Fruit fly (Drosophila melanogaster) whole organism, embryonic: ENCODE measurements around the gene Atg5.

Source experiments
- Abd-B ChIP-seq: fragments of 200-800 bp; sonication (Bioruptor generic); optimal IDR thresholded peaks from 2 replicates; lab custom pipeline; 2018; ENCODE audit warnings: missing biosample characterization, mild to moderate bottlenecking, missing genetic modification characterization, moderate library complexity
- Atf6 ChIP-seq: fragments of 200-800 bp; sonication (Bioruptor generic); IDR thresholded peaks from 2 replicates; pipeline ENCODE4 v1.3.6; 2022; ENCODE audit warnings: missing biosample characterization, missing genetic modification characterization
- B-H2 ChIP-seq: fragments of 200-800 bp; sonication (Bioruptor generic); optimal IDR thresholded peaks from 2 replicates; lab custom pipeline; 2018; ENCODE audit warnings: missing biosample characterization, mild to moderate bottlenecking, missing genetic modification characterization
- C15 ChIP-seq: fragments of 200-800 bp; sonication (Bioruptor generic); IDR thresholded peaks from 3 replicates; pipeline ENCODE4 v1.3.6; 2022; ENCODE audit warnings: missing biosample characterization, missing genetic modification characterization
- CG11504 ChIP-seq: fragments of 200-800 bp; sonication (Bioruptor generic); optimal IDR thresholded peaks from 3 replicates; lab custom pipeline; 2019; ENCODE audit warnings: missing biosample characterization, mild to moderate bottlenecking, missing genetic modification characterization, moderate library complexity
- CG13123 ChIP-seq: fragments of 200-800 bp; sonication (Bioruptor generic); optimal IDR thresholded peaks from 2 replicates; lab custom pipeline; 2016; ENCODE audit warnings: missing biosample characterization, missing genetic modification characterization
- CG13287 ChIP-seq: fragments of 200-800 bp; sonication (Bioruptor generic); IDR thresholded peaks from 2 replicates; pipeline ENCODE4 v1.3.6; 2022; ENCODE audit warnings: missing biosample characterization, missing genetic modification characterization; ENCODE audit not compliant: partially characterized antibody
- CG15479 ChIP-seq: fragments of 200-800 bp; sonication (Bioruptor generic); optimal IDR thresholded peaks from 3 replicates; lab custom pipeline; 2019; ENCODE audit warnings: missing biosample characterization, mild to moderate bottlenecking, missing genetic modification characterization, moderate library complexity
- CG17829 ChIP-seq: fragments of 200-800 bp; optimal IDR thresholded peaks from 2 replicates; lab custom pipeline; 2019; ENCODE audit warnings: missing biosample characterization, mild to moderate bottlenecking, missing genetic modification characterization, moderate library complexity
- CG17912 ChIP-seq: fragments of 200-800 bp; sonication (Bioruptor generic); optimal IDR thresholded peaks from 2 replicates; lab custom pipeline; 2018; ENCODE audit warnings: missing biosample characterization, mild to moderate bottlenecking, missing genetic modification characterization
- CG4282 ChIP-seq: fragments of 200-800 bp; sonication (Bioruptor generic); optimal IDR thresholded peaks from 2 replicates; lab custom pipeline; 2016; ENCODE audit warnings: missing biosample characterization, missing genetic modification characterization
- CG6175 ChIP-seq: fragments of 200-800 bp; sonication (Bioruptor generic); IDR thresholded peaks from 3 replicates; pipeline ENCODE4 v1.3.6; 2022; ENCODE audit warnings: missing biosample characterization, missing genetic modification characterization
- CG6689 ChIP-seq: fragments of 200-800 bp; sonication (Bioruptor generic); IDR thresholded peaks from 2 replicates; pipeline ENCODE4 v1.3.6; 2022; ENCODE audit warnings: missing biosample characterization, missing genetic modification characterization
- CG7271 ChIP-seq: fragments of 200-800 bp; sonication (Bioruptor generic); optimal IDR thresholded peaks from 2 replicates; lab custom pipeline; 2018; ENCODE audit warnings: missing biosample characterization, mild to moderate bottlenecking, missing genetic modification characterization, moderate library complexity
- CG7928 ChIP-seq: fragments of 200-800 bp; sonication (Bioruptor generic); optimal IDR thresholded peaks from 2 replicates; lab custom pipeline; 2017; ENCODE audit warnings: missing biosample characterization, mild to moderate bottlenecking, missing genetic modification characterization
- CG9609 ChIP-seq: fragments of 200-800 bp; sonication (Bioruptor generic); optimal IDR thresholded peaks from 3 replicates; lab custom pipeline; 2016; ENCODE audit warnings: missing biosample characterization, missing genetic modification characterization
- CTCF ChIP-seq: fragments of 200-800 bp; sonication (Bioruptor generic); optimal IDR thresholded peaks from 2 replicates; lab custom pipeline; 2017; ENCODE audit warnings: missing biosample characterization, mild to moderate bottlenecking, missing genetic modification characterization, moderate library complexity
- CkIIα-i1 ChIP-seq: fragments of 200-800 bp; sonication (Bioruptor generic); IDR thresholded peaks from 2 replicates; pipeline ENCODE4 v1.3.6; 2022; ENCODE audit warnings: missing biosample characterization, missing genetic modification characterization
- Dbx ChIP-seq: fragments of 200-800 bp; sonication (Bioruptor generic); IDR thresholded peaks from 3 replicates; pipeline ENCODE4 v1.3.6; 2022; ENCODE audit warnings: missing biosample characterization, missing genetic modification characterization
- Dll ChIP-seq: fragments of 200-800 bp; sonication (Bioruptor generic); IDR thresholded peaks from 4 replicates; pipeline ENCODE4 v1.3.6; 2022; ENCODE audit warnings: missing biosample characterization, missing genetic modification characterization; ENCODE audit not compliant: partially characterized antibody
- Fer2 ChIP-seq: fragments of 200-800 bp; sonication (Bioruptor generic); optimal IDR thresholded peaks from 2 replicates; lab custom pipeline; 2018; ENCODE audit warnings: missing biosample characterization, mild to moderate bottlenecking, missing genetic modification characterization, moderate library complexity
- HLH54F ChIP-seq: fragments of 200-800 bp; sonication (Bioruptor generic); optimal IDR thresholded peaks from 3 replicates; lab custom pipeline; 2016; ENCODE audit warnings: missing biosample characterization, missing genetic modification characterization
- HmgZ ChIP-seq: fragments of 200-800 bp; sonication (Bioruptor generic); optimal IDR thresholded peaks from 2 replicates; lab custom pipeline; 2018; ENCODE audit warnings: missing biosample characterization, mild to moderate bottlenecking, missing genetic modification characterization
- Hr3 ChIP-seq: fragments of 200-800 bp; sonication (Bioruptor generic); optimal IDR thresholded peaks from 3 replicates; lab custom pipeline; 2016; ENCODE audit warnings: missing biosample characterization, missing genetic modification characterization
- MTF-1 ChIP-seq: fragments of 200-800 bp; sonication (Bioruptor generic); optimal IDR thresholded peaks from 2 replicates; lab custom pipeline; 2018; ENCODE audit warnings: missing biosample characterization, mild to moderate bottlenecking, missing genetic modification characterization, borderline replicate concordance
- Med ChIP-seq: fragments of 200-800 bp; sonication (Bioruptor generic); peaks from one replicate; lab custom pipeline; 2016; ENCODE audit warnings: missing biosample characterization, missing genetic modification characterization, mild to moderate bottlenecking, inconsistent platforms, moderate library complexity
- Meics ChIP-seq: fragments of 200-800 bp; sonication (Bioruptor generic); optimal IDR thresholded peaks from 2 replicates; lab custom pipeline; 2017; ENCODE audit warnings: missing biosample characterization, mild to moderate bottlenecking, missing genetic modification characterization
- PHDP ChIP-seq: fragments of 200-800 bp; sonication (Bioruptor generic); optimal IDR thresholded peaks from 3 replicates; lab custom pipeline; 2018; ENCODE audit warnings: missing biosample characterization, mild to moderate bottlenecking, missing genetic modification characterization, moderate library complexity
- Sry-δ ChIP-seq: fragments of 200-800 bp; sonication (Bioruptor generic); optimal IDR thresholded peaks from 2 replicates; lab custom pipeline; 2016; ENCODE audit warnings: missing biosample characterization, missing genetic modification characterization
- amos ChIP-seq: fragments of 200-800 bp; sonication (Bioruptor generic); IDR thresholded peaks from 2 replicates; pipeline ENCODE4 v1.3.6; 2022; ENCODE audit warnings: missing biosample characterization, missing genetic modification characterization; ENCODE audit not compliant: partially characterized antibody
- ase ChIP-seq: fragments of 200-800 bp; sonication (Bioruptor generic); IDR thresholded peaks from 3 replicates; pipeline ENCODE4 v1.3.6; 2022; ENCODE audit warnings: missing biosample characterization, missing genetic modification characterization
- bowl ChIP-seq: fragments of 200-800 bp; sonication (Bioruptor generic); IDR thresholded peaks from 2 replicates; pipeline ENCODE4 v1.3.6; 2022; ENCODE audit warnings: missing biosample characterization, missing genetic modification characterization
- cad ChIP-seq: fragments of >200 bp; optimal IDR thresholded peaks from 2 replicates; lab custom pipeline; 2017; ENCODE audit warnings: missing biosample characterization, missing genetic modification characterization
- chn ChIP-seq: fragments of 200-800 bp; sonication (Bioruptor generic); optimal IDR thresholded peaks from 2 replicates; lab custom pipeline; 2016; ENCODE audit warnings: missing biosample characterization, missing genetic modification characterization
- croc ChIP-seq: fragments of 200-800 bp; sonication (Bioruptor generic); conservative IDR thresholded peaks from 3 replicates; pipeline ENCODE4 v1.3.6; 2022; ENCODE audit warnings: missing biosample characterization, missing genetic modification characterization
- ftz-f1 ChIP-seq: fragments of 200-800 bp; sonication (Bioruptor generic); optimal IDR thresholded peaks from 2 replicates; lab custom pipeline; 2016; ENCODE audit warnings: missing biosample characterization, missing genetic modification characterization
- gro ChIP-seq: fragments of 200-800 bp; sonication (Bioruptor generic); optimal IDR thresholded peaks from 2 replicates; lab custom pipeline; 2016; ENCODE audit warnings: missing biosample characterization, missing genetic modification characterization
- gsb ChIP-seq: fragments of 200-800 bp; sonication (Bioruptor generic); IDR thresholded peaks from 2 replicates; pipeline ENCODE4 v1.3.6; 2022; ENCODE audit warnings: missing biosample characterization, missing genetic modification characterization
- kah ChIP-seq: fragments of 200-800 bp; sonication (Bioruptor generic); optimal IDR thresholded peaks from 2 replicates; lab custom pipeline; 2018; ENCODE audit warnings: missing biosample characterization, mild to moderate bottlenecking, missing genetic modification characterization
- mam ChIP-seq: fragments of 200-800 bp; sonication (Bioruptor generic); optimal IDR thresholded peaks from 3 replicates; lab custom pipeline; 2016; ENCODE audit warnings: missing biosample characterization, missing genetic modification characterization
- nom ChIP-seq: fragments of 200-800 bp; sonication (Bioruptor generic); optimal IDR thresholded peaks from 2 replicates; lab custom pipeline; 2017; ENCODE audit warnings: missing biosample characterization, missing genetic modification characterization, mild to moderate bottlenecking, moderate library complexity, missing genetic modification reagents
- seq ChIP-seq: fragments of 200-800 bp; sonication (Bioruptor generic); IDR thresholded peaks from 2 replicates; pipeline ENCODE4 v1.3.6; 2022; ENCODE audit warnings: missing biosample characterization, missing genetic modification characterization
- so ChIP-seq: fragments of 200-800 bp; sonication (Bioruptor generic); IDR thresholded peaks from 3 replicates; pipeline ENCODE4 v1.3.6; 2022; ENCODE audit warnings: missing biosample characterization, missing genetic modification characterization
- sr ChIP-seq: fragments of 200-800 bp; sonication (Bioruptor generic); IDR thresholded peaks from 3 replicates; pipeline ENCODE4 v1.3.6; 2022; ENCODE audit warnings: missing biosample characterization, missing genetic modification characterization
- tll ChIP-seq, 2 experiments: fragments of 200-800 bp in 1 of 2; fragments of >200 bp in 1 of 2; sonication (Bioruptor generic) in 1 of 2; optimal IDR thresholded peaks; 2 replicates each; lab custom pipeline; 2017 to 2019; ENCODE audit warnings: missing biosample characterization in 2 of 2, missing genetic modification characterization in 2 of 2, mild to moderate bottlenecking in 1 of 2, moderate library complexity in 1 of 2
- zen ChIP-seq: fragments of 200-800 bp; sonication (Bioruptor generic); optimal IDR thresholded peaks from 3 replicates; lab custom pipeline; 2018; ENCODE audit warnings: missing biosample characterization, mild to moderate bottlenecking, missing genetic modification characterization, moderate library complexity

Gene Atg5

dm6 chrX:7299399-7300355 is 23.9 kb downstream of the Atg5 start (continued):
- TF ChIP-seq CG13287 (GFP tag; lab: Robert Waterston, UW) (peak; percentile 28; the same call in 1 of the 2 replicates), chn (GFP tag; lab: Kevin White, UChicago) (peak; percentile 24), HmgZ (tag; lab: Kevin White, UChicago) (no peak), MTF-1 (GFP tag; lab: Kevin White, UChicago) (no peak), Fer2 (no peak), sr (GFP tag; lab: Robert Waterston, UW) (peak; percentile 99), Dll (GFP tag; lab: Robert Waterston, UW) (no peak), gsb (GFP tag; lab: Robert Waterston, UW) (no peak)

dm6 chrX:7298323-7298722 is 25.2 kb downstream of the Atg5 start:
- peak; percentile 54 for TF ChIP-seq Med (GFP tag; lab: Kevin White, UChicago)
- no peak for TF ChIP-seq CG17829

- TF ChIP-seq CG4282 (GFP tag; lab: Kevin White, UChicago) (no peak), so (GFP tag; lab: Robert Waterston, UW) (no peak), amos (no peak), CG7928 (GFP tag; lab: Kevin White, UChicago) (no peak), HLH54F (no peak), ftz-f1 (no peak), ase (GFP tag; lab: Robert Waterston, UW) (no peak), CG15479 (GFP tag; lab: Kevin White, UChicago) (peak; percentile 70), mam (GFP tag; lab: Kevin White, UChicago) (no peak), Meics (GFP tag; lab: Kevin White, UChicago) (no peak), Hr3 (no peak), C15 (no peak), tll (GFP tag; optimal IDR thresholded peaks at IDR 0.05; lab: Kevin White, UChicago) (peak in 1 of 2 experiments; percentile 85), CG11504 (tag; lab: Kevin White, UChicago) (no peak), CG13123 (GFP tag; lab: Kevin White, UChicago) (no peak), B-H2 (no peak), cad (GFP tag; lab: Kevin White, UChicago) (peak; percentile 97), CG6689 (GFP tag; lab: Robert Waterston, UW) (no peak), Atf6 (GFP tag; lab: Robert Waterston, UW) (no peak), seq (GFP tag; lab: Robert Waterston, UW) (no peak), CG7271 (tag; lab: Kevin White, UChicago) (peak; percentile 76), CG17912 (GFP tag; lab: Kevin White, UChicago) (no peak), kah (GFP tag; lab: Kevin White, UChicago) (no peak), PHDP (tag; lab: Kevin White, UChicago) (no peak), CG6175 (GFP tag; lab: Robert Waterston, UW) (no peak), bowl (GFP tag; lab: Robert Waterston, UW) (no peak), zen (peak; percentile 56), Sry-δ (GFP tag; lab: Kevin White, UChicago) (no peak), croc (GFP tag; lab: Robert Waterston, UW) (no peak), CG9609 (GFP tag; lab: Kevin White, UChicago) (no peak), CkIIα-i1 (GFP tag; lab: Robert Waterston, UW) (no peak), Dbx (GFP tag; lab: Robert Waterston, UW) (no peak), Abd-B (GFP tag; lab: Kevin White, UChicago) (no peak), nom (GFP tag; lab: Kevin White, UChicago) (no peak), gro (no peak), CTCF (GFP tag; lab: Kevin White, UChicago) (no peak)
These were observed 26.8 kb downstream of the Atg5 start for dm6 chrX:7296721-7297227.
